Worm (Caenorhabditis elegans): ENCODE data around the gene szy-20.

ce11 chrII:8962206-8962605 lies 6.9 kb downstream of the szy-20 start:
- no peak for TF ChIP-seq W03F9.2 (tag; optimal IDR thresholded peaks at IDR 0.05)
- no peak for TF ChIP-seq dao-5 (tag; optimal IDR thresholded peaks at IDR 0.05)

All from whole organism, L4/young adult.